Worm (Caenorhabditis elegans) whole organism, young adult: Measurements from ENCODE around the gene T19H12.2.

Experiments used
- D2030.7 ChIP-seq: fragments of 200-800 bp; sonication (Bioruptor generic); IDR thresholded peaks from 2 replicates; pipeline ENCODE4 v1.3.6; 2022; ENCODE audit warnings: missing genetic modification reagents, missing genetic modification characterization, missing compliant biosample characterization
- F10E7.11 ChIP-seq: sonication (generic microtip); optimal IDR thresholded peaks from 2 replicates; lab custom pipeline; 2017; ENCODE audit warnings: mild to moderate bottlenecking, missing genetic modification characterization, moderate library complexity, missing compliant biosample characterization
- F23B12.7 ChIP-seq: sonication (generic microtip); optimal IDR thresholded peaks from 2 replicates; lab custom pipeline; 2017; ENCODE audit warnings: missing genetic modification characterization, mild to moderate bottlenecking, missing compliant biosample characterization, antibody characterized with exemption, moderate library complexity; ENCODE audit not compliant: insufficient read depth
- F52B5.7 ChIP-seq: sonication (generic microtip); optimal IDR thresholded peaks from 2 replicates; lab custom pipeline; 2016; ENCODE audit warnings: mild to moderate bottlenecking, missing genetic modification characterization, missing compliant biosample characterization
- T07F8.4 ChIP-seq: sonication (generic microtip); optimal IDR thresholded peaks from 2 replicates; lab custom pipeline; 2016; ENCODE audit warnings: mild to moderate bottlenecking, missing genetic modification characterization, moderate library complexity, missing compliant biosample characterization
- T26A5.8 ChIP-seq: sonication (generic microtip); optimal IDR thresholded peaks from 2 replicates; lab custom pipeline; 2016; ENCODE audit warnings: missing genetic modification characterization, missing compliant biosample characterization
- Y53F4B.3 ChIP-seq: fragments of 200-800 bp; sonication (Bioruptor generic); IDR thresholded peaks from 2 replicates; pipeline ENCODE4 v1.3.6; 2022; ENCODE audit warnings: missing genetic modification reagents, missing genetic modification characterization, missing compliant biosample characterization
- ZK185.1 ChIP-seq: sonication (generic microtip); optimal IDR thresholded peaks from 2 replicates; lab custom pipeline; 2016; ENCODE audit warnings: mild to moderate bottlenecking, missing genetic modification characterization, missing compliant biosample characterization; ENCODE audit not compliant: poor library complexity, severe bottlenecking
- aptf-2 ChIP-seq: fragments of 200-800 bp; sonication (Bioruptor generic); conservative IDR thresholded peaks from 2 replicates; pipeline ENCODE4 v1.3.6; 2022; ENCODE audit warnings: missing genetic modification reagents, missing genetic modification characterization, missing compliant biosample characterization
- attf-5 ChIP-seq: fragments of 200-800 bp; sonication (Bioruptor generic); optimal IDR thresholded peaks from 2 replicates; lab custom pipeline; 2018; ENCODE audit warnings: mild to moderate bottlenecking, missing genetic modification characterization, missing compliant biosample characterization
- attf-6 ChIP-seq: fragments of 200-800 bp; sonication (Bioruptor generic); IDR thresholded peaks from 2 replicates; pipeline ENCODE4 v1.3.6; 2022; ENCODE audit warnings: missing genetic modification reagents, missing genetic modification characterization, missing compliant biosample characterization
- ceh-91 ChIP-seq: fragments of 200-800 bp; sonication (Bioruptor generic); IDR thresholded peaks from 2 replicates; pipeline ENCODE4 v1.3.6; 2022; ENCODE audit warnings: missing genetic modification reagents, missing genetic modification characterization, missing compliant biosample characterization
- chd-7 ChIP-seq: sonication (generic microtip); optimal IDR thresholded peaks from 2 replicates; lab custom pipeline; 2016; ENCODE audit warnings: mild to moderate bottlenecking, missing genetic modification characterization, moderate library complexity, missing compliant biosample characterization
- egl-44 ChIP-seq: fragments of 200-800 bp; sonication (Bioruptor generic); IDR thresholded peaks from 2 replicates; pipeline ENCODE4 v1.3.6; 2022; ENCODE audit warnings: missing genetic modification reagents, missing genetic modification characterization, missing compliant biosample characterization
- hrde-1 ChIP-seq: sonication (generic microtip); optimal IDR thresholded peaks from 2 replicates; lab custom pipeline; 2016; ENCODE audit warnings: missing genetic modification characterization, mild to moderate bottlenecking, missing compliant biosample characterization, moderate library complexity, missing genotype, missing genetic modification reagents, borderline replicate concordance
- lin-54 ChIP-seq: fragments of 200-800 bp; sonication (Bioruptor generic); optimal IDR thresholded peaks from 2 replicates; lab custom pipeline; 2018; ENCODE audit warnings: mild to moderate bottlenecking, missing genetic modification characterization, missing compliant biosample characterization
- lir-1 ChIP-seq: fragments of 200-800 bp; sonication (Bioruptor generic); conservative IDR thresholded peaks from 2 replicates; pipeline ENCODE4 v1.3.6; 2022; ENCODE audit warnings: missing genetic modification reagents, missing genetic modification characterization, missing compliant biosample characterization
- lsl-1 ChIP-seq: fragments of 200-800 bp; sonication (Bioruptor generic); optimal IDR thresholded peaks from 2 replicates; lab custom pipeline; 2018; ENCODE audit warnings: mild to moderate bottlenecking, missing genetic modification characterization, moderate library complexity, missing compliant biosample characterization
- madf-3 ChIP-seq: fragments of 200-800 bp; sonication (Bioruptor generic); IDR thresholded peaks from 2 replicates; pipeline ENCODE4 v1.3.6; 2022; ENCODE audit warnings: missing genetic modification reagents, missing genetic modification characterization, missing compliant biosample characterization
- madf-6 ChIP-seq: fragments of 200-800 bp; sonication (Bioruptor generic); IDR thresholded peaks from 2 replicates; pipeline ENCODE4 v1.3.6; 2022; ENCODE audit warnings: missing genetic modification reagents, missing genetic modification characterization, missing compliant biosample characterization
- mes-4 ChIP-seq: sonication (generic microtip); optimal IDR thresholded peaks from 2 replicates; lab custom pipeline; 2016; ENCODE audit warnings: missing genotype, missing genetic modification characterization, missing compliant biosample characterization
- mxl-1 ChIP-seq: sonication (generic microtip); optimal IDR thresholded peaks from 2 replicates; lab custom pipeline; 2016; ENCODE audit warnings: missing genetic modification characterization, missing compliant biosample characterization
- nhr-120 ChIP-seq: fragments of 200-800 bp; sonication (Bioruptor generic); IDR thresholded peaks from 2 replicates; pipeline ENCODE4 v1.3.6; 2022; ENCODE audit warnings: missing genetic modification characterization, missing compliant biosample characterization
- nhr-80 ChIP-seq: sonication (generic microtip); optimal IDR thresholded peaks from 2 replicates; lab custom pipeline; 2016; ENCODE audit warnings: missing genetic modification characterization, missing compliant biosample characterization
- rcor-1 ChIP-seq: fragments of 200-800 bp; sonication (Bioruptor generic); IDR thresholded peaks from 2 replicates; pipeline ENCODE4 v1.3.6; 2022; ENCODE audit warnings: missing genetic modification reagents, missing genetic modification characterization, missing compliant biosample characterization
- rec-8 ChIP-seq, 2 experiments: sonication (generic microtip); optimal IDR thresholded peaks; 2 replicates each; lab custom pipeline; 2016; ENCODE audit warnings: mild to moderate bottlenecking in 2 of 2, missing genetic modification characterization in 2 of 2, missing genetic modification reagents in 2 of 2, missing genotype in 2 of 2, missing biosample characterization in 1 of 2, missing compliant biosample characterization in 1 of 2, moderate library complexity in 1 of 2
- rpc-1 ChIP-seq, 2 experiments: fragments of 150-350 bp in 1 of 2; sonication (generic microtip) in 1 of 2; optimal IDR thresholded peaks; 2 replicates each; lab custom pipeline; 2014 to 2018; ENCODE audit warnings: missing biosample characterization in 1 of 2, missing genetic modification characterization in 1 of 2, missing genetic modification reagents in 1 of 2, missing genotype in 1 of 2
- sdz-38 ChIP-seq: sonication (generic microtip); optimal IDR thresholded peaks from 2 replicates; lab custom pipeline; 2016; ENCODE audit warnings: missing genotype, missing genetic modification characterization, missing compliant biosample characterization
- snpc-3.4 ChIP-seq: sonication (generic microtip); optimal IDR thresholded peaks from 2 replicates; lab custom pipeline; 2017; ENCODE audit warnings: missing genetic modification characterization, mild to moderate bottlenecking, missing compliant biosample characterization, antibody characterized with exemption, moderate library complexity, missing genotype, missing genetic modification reagents
- snpc-4 ChIP-seq, 5 experiments: fragments of 150-350 bp in 1 of 5; sonication (generic microtip) in 4 of 5; optimal IDR thresholded peaks; 2 replicates each; lab custom pipeline; 2014 to 2018; ENCODE audit warnings: missing genetic modification characterization in 5 of 5, missing biosample characterization in 3 of 5, antibody characterized with exemption in 2 of 5, mild to moderate bottlenecking in 2 of 5, missing compliant biosample characterization in 2 of 5, missing genotype in 2 of 5, moderate library complexity in 2 of 5, missing genetic modification reagents in 1 of 5
- tlf-1 ChIP-seq: fragments of 200-800 bp; sonication (Bioruptor generic); optimal IDR thresholded peaks from 2 replicates; lab custom pipeline; 2018; ENCODE audit warnings: mild to moderate bottlenecking, missing genetic modification characterization, missing compliant biosample characterization
- ztf-18 ChIP-seq: sonication (generic microtip); optimal IDR thresholded peaks from 2 replicates; lab custom pipeline; 2016; ENCODE audit warnings: missing genotype, mild to moderate bottlenecking, missing genetic modification characterization, missing compliant biosample characterization
- ztf-25 ChIP-seq: fragments of 200-800 bp; sonication (Bioruptor generic); IDR thresholded peaks from 2 replicates; pipeline ENCODE4 v1.3.6; 2022; ENCODE audit warnings: missing genetic modification reagents, missing genetic modification characterization, missing compliant biosample characterization
- ztf-6 ChIP-seq: fragments of 200-800 bp; sonication (Bioruptor generic); IDR thresholded peaks from 2 replicates; pipeline ENCODE4 v1.3.6; 2022; ENCODE audit warnings: missing genetic modification reagents, missing genetic modification characterization, missing compliant biosample characterization

The T19H12.2 gene

ce11 chrV:4881377-4881776, 8.9 kb upstream of the T19H12.2 start, which contains the start of gene str-32:
Gene str-32 (minus strand): TSS chrV:4881477.
- TF ChIP-seq ztf-18 = no peak
- TF ChIP-seq ceh-91 = no peak
- TF ChIP-seq F10E7.11 (tag; lab: Kevin White, UChicago) = no peak
- TF ChIP-seq lin-54 (GFP tag; lab: Kevin White, UChicago) = no peak
- no peak for TF ChIP-seq sdz-38
- TF ChIP-seq F52B5.7 (tag; lab: Kevin White, UChicago) = no peak
- no peak for TF ChIP-seq lir-1

- TF ChIP-seq chd-7 (tag; lab: Kevin White, UChicago) = no peak
- TF ChIP-seq madf-6 (GFP tag; lab: Robert Waterston, UW) = no peak
- TF ChIP-seq hrde-1 (tag; lab: Kevin White, UChicago) = no peak
- no peak for TF ChIP-seq mxl-1 (tag; lab: Kevin White, UChicago)
- TF ChIP-seq rpc-1 (optimal IDR thresholded peaks at IDR 0.05; lab: Kevin White, UChicago) = no peak
- TF ChIP-seq rpc-1 (tag; optimal IDR thresholded peaks at IDR 0.05; lab: Kevin White, UChicago) = no peak
- no peak for TF ChIP-seq rec-8 (tag; optimal IDR thresholded peaks at IDR 0.05; lab: Kevin White, UChicago)
- TF ChIP-seq ZK185.1 (tag; lab: Kevin White, UChicago) = no peak
- TF ChIP-seq nhr-120 (GFP tag; lab: Robert Waterston, UW) = no peak
- TF ChIP-seq tlf-1 = no peak
Observed at ce11 chrV:4884490-4884889, 5.7 kb upstream of the T19H12.2 start, which contains the start of gene T19H12.12. Gene T19H12.12 (plus strand): TSS chrV:4884790.

- TF ChIP-seq aptf-2 (GFP tag; lab: Robert Waterston, UW) = no peak
- no peak for TF ChIP-seq attf-6 (GFP tag; lab: Robert Waterston, UW)
- no peak for TF ChIP-seq ztf-25 (GFP tag; lab: Robert Waterston, UW)
- TF ChIP-seq sdz-38 = no peak
- TF ChIP-seq Y53F4B.3 (GFP tag; lab: Robert Waterston, UW) = no peak
- no peak for TF ChIP-seq ztf-18
- TF ChIP-seq T07F8.4 = no peak
- TF ChIP-seq D2030.7 = no peak
- no peak for TF ChIP-seq madf-3
- TF ChIP-seq mes-4 = no peak
- TF ChIP-seq snpc-4 (GFP tag; optimal IDR thresholded peaks at IDR 0.05; lab: Kevin White, UChicago) = no peak
- TF ChIP-seq snpc-4 (tag; optimal IDR thresholded peaks at IDR 0.05; lab: Kevin White, UChicago) = no peak
- no peak for TF ChIP-seq ztf-6 (GFP tag; lab: Robert Waterston, UW)
- TF ChIP-seq rcor-1 (GFP tag; lab: Robert Waterston, UW) = no peak
- TF ChIP-seq tlf-1 = no peak
- TF ChIP-seq lsl-1 (GFP tag; lab: Kevin White, UChicago) = no peak
- no peak for TF ChIP-seq T26A5.8
- TF ChIP-seq egl-44 (GFP tag; lab: Robert Waterston, UW) = no peak
- no peak for TF ChIP-seq F23B12.7 (tag; lab: Kevin White, UChicago)
- TF ChIP-seq, all 124 proteins: peak for 0
Observed at ce11 chrV:4885372-4885771, 4.9 kb upstream of the T19H12.2 start, which contains the start of gene T19H12.3. Gene T19H12.3 (plus strand): TSS chrV:4885672.

ce11 chrV:4889477-4889876, 752 bp upstream of the T19H12.2 start, which contains the start of gene ugt-12:
Gene ugt-12 (minus strand): TSS chrV:4889629.
- TF ChIP-seq snpc-3.4 (tag; lab: Kevin White, UChicago) (no peak), nhr-80 (peak; percentile 71), attf-5 (no peak)
- TF ChIP-seq, all 124 proteins: peak for 1
